Worm (Caenorhabditis elegans): Measurements from ENCODE around the gene acl-2.

The acl-2 gene

DNA sequence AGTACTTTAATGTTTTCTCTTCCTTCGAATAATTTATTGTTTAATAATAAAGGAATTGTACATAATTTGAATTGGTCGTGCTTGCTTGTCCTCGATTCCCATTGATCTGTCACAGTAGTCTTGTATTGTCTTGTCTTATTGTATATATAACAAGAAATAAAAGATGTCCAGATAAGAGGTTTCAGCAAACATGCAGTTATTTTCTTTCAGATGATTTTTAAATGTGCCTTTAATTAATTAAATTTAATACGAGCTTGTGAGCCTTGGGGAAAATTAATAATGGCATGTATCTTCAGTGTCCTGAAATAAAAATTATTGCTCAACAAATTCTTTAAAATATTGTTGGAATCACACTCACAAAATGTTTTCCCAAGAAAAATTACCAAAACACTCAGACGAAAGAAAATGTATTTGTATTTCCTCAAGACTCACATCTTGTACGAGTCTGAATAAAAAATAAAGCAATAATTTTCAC lies 7.8 kb downstream of the acl-2 start (continued):
- no peak for TF ChIP-seq fkh-3 (tag; optimal IDR thresholded peaks at IDR 0.05)
- peak; percentile 84 for TF ChIP-seq snpc-3.4 (tag; optimal IDR thresholded peaks at IDR 0.05)
- no peak for TF ChIP-seq F52B5.7 (tag; optimal IDR thresholded peaks at IDR 0.05)
- TF ChIP-seq egl-18 (GFP tag; IDR thresholded peaks at IDR 0.05), result no peak
- TF ChIP-seq dpl-1 (GFP tag; optimal IDR thresholded peaks at IDR 0.05), result no peak
- TF ChIP-seq Y67H2A.10 (GFP tag; conservative IDR thresholded peaks at IDR 0.05), result no peak
- peak; percentile 41 for TF ChIP-seq ceh-91 (GFP tag; IDR thresholded peaks at IDR 0.05)
- no peak for TF ChIP-seq ZK185.1 (tag; optimal IDR thresholded peaks at IDR 0.05; ENCODE audit: poor library complexity, severe bottlenecking)
- TF ChIP-seq ztf-6 (GFP tag; IDR thresholded peaks at IDR 0.05), result no peak
- no peak for TF ChIP-seq lin-40 (tag; optimal IDR thresholded peaks at IDR 0.05)
- no peak for TF ChIP-seq atf-7 (tag; optimal IDR thresholded peaks at IDR 0.05)
- no peak for TF ChIP-seq ccch-3 (GFP tag; optimal IDR thresholded peaks at IDR 0.05)
- no peak for TF ChIP-seq T26A5.8 (tag; optimal IDR thresholded peaks at IDR 0.05)
- TF ChIP-seq B0019.2 (GFP tag; conservative IDR thresholded peaks at IDR 0.05), result peak; percentile 59; the same call in 1 of the 2 replicates
- TF ChIP-seq ztf-22 (GFP tag; optimal IDR thresholded peaks at IDR 0.05), result no peak
- TF ChIP-seq xnd-1 (tag; optimal IDR thresholded peaks at IDR 0.05), result peak; percentile 5
- peak; percentile 58 for TF ChIP-seq F23B12.7 (tag; optimal IDR thresholded peaks at IDR 0.05; ENCODE audit: insufficient read depth)
- no peak for TF ChIP-seq mxl-1 (tag; optimal IDR thresholded peaks at IDR 0.05)
- TF ChIP-seq ceh-58 (GFP tag; IDR thresholded peaks at IDR 0.05), result no peak
- no peak for TF ChIP-seq hlh-26 (GFP tag; conservative IDR thresholded peaks at IDR 0.05)
- peak in 1 of 3 experiments; percentile 20 for TF ChIP-seq lin-35 (GFP tag; optimal IDR thresholded peaks at IDR 0.05)
- TF ChIP-seq akir-1 (GFP tag; optimal IDR thresholded peaks at IDR 0.05), result no peak
- no peak for TF ChIP-seq K11D2.4 (GFP tag; IDR thresholded peaks at IDR 0.05)
- TF ChIP-seq cebp-2 (GFP tag; IDR thresholded peaks at IDR 0.05), result no peak
- no peak for TF ChIP-seq egrh-3 (GFP tag; IDR thresholded peaks at IDR 0.05)
- peak; percentile 78; the same call in 1 of the 2 replicates for TF ChIP-seq attf-6 (GFP tag; IDR thresholded peaks at IDR 0.05)
- no peak for TF ChIP-seq madf-6 (GFP tag; IDR thresholded peaks at IDR 0.05)
- no peak for TF ChIP-seq zim-3 (tag; optimal IDR thresholded peaks at IDR 0.05)
- no peak for TF ChIP-seq mcd-1 (GFP tag; IDR thresholded peaks at IDR 0.05)
- no peak for TF ChIP-seq rpc-1 (optimal IDR thresholded peaks at IDR 0.05)
- TF ChIP-seq rpc-1 (tag; optimal IDR thresholded peaks at IDR 0.05), result peak; percentile 12
- no peak for TF ChIP-seq lsy-27 (tag; optimal IDR thresholded peaks at IDR 0.05; ENCODE audit: borderline replicate concordance, insufficient read depth)
- TF ChIP-seq pbrm-1 (GFP tag; IDR thresholded peaks at IDR 0.05), result 0 out of 2 replicates have a peak, but pooled peaks have one; percentile 17
- no peak for TF ChIP-seq unc-62 (GFP tag; optimal IDR thresholded peaks at IDR 0.05)
- TF ChIP-seq hmg-20 (GFP tag; IDR thresholded peaks at IDR 0.05), result no peak
- TF ChIP-seq cebp-1 (GFP tag; IDR thresholded peaks at IDR 0.05), result no peak
- TF ChIP-seq cebp-1 (tag; optimal IDR thresholded peaks at IDR 0.05), result peak; percentile 3
- no peak for TF ChIP-seq mel-28 (tag; optimal IDR thresholded peaks at IDR 0.05; ENCODE audit: borderline replicate concordance)
- no peak for TF ChIP-seq chd-7 (tag; optimal IDR thresholded peaks at IDR 0.05)
- TF ChIP-seq lin-54 (GFP tag; optimal IDR thresholded peaks at IDR 0.05), result peak; percentile 49
- TF ChIP-seq let-607 (tag; optimal IDR thresholded peaks at IDR 0.05), result no peak
- no peak for TF ChIP-seq aptf-2 (GFP tag; conservative IDR thresholded peaks at IDR 0.05)
- TF ChIP-seq ama-1 (optimal IDR thresholded peaks at IDR 0.05), result no peak
- TF ChIP-seq ama-1 (GFP tag; optimal IDR thresholded peaks at IDR 0.05), result peak; percentile 33 to 73
- TF ChIP-seq F55B11.4 (tag; optimal IDR thresholded peaks at IDR 0.05; ENCODE audit: borderline replicate concordance, insufficient read depth), result no peak
- TF ChIP-seq lin-26 (GFP tag; IDR thresholded peaks at IDR 0.05), result 0 out of 2 replicates have a peak, but pooled peaks have one; percentile 28
- no peak for TF ChIP-seq efl-1 (GFP tag; optimal IDR thresholded peaks at IDR 0.05)
- no peak for TF ChIP-seq ztf-26 (tag; optimal IDR thresholded peaks at IDR 0.05)
- peak; percentile 62 for TF ChIP-seq tlf-1 (GFP tag; optimal IDR thresholded peaks at IDR 0.05)
